Worm (Caenorhabditis elegans): ENCODE data around the gene F46C8.1.

F46C8.1 gene

ce11 chrX:7522595-7522994 is 25.7 kb upstream of the F46C8.1 start:
- TF ChIP-seq flt-1 (GFP tag; IDR thresholded peaks at IDR 0.05) (no peak), ceh-13 (GFP tag; optimal IDR thresholded peaks at IDR 0.05) (no peak), scrt-1 (GFP tag; IDR thresholded peaks at IDR 0.05) (0 out of 2 replicates have a peak, but pooled peaks have one; percentile 40), hmbx-1 (tag; optimal IDR thresholded peaks at IDR 0.05) (no peak), ama-1 (optimal IDR thresholded peaks at IDR 0.05) (no peak), tbx-37 (GFP tag; conservative IDR thresholded peaks at IDR 0.05) (no peak)

ce11 chrX:7523799-7524198 is 24.5 kb upstream of the F46C8.1 start:
- TF ChIP-seq ceh-36 (tag; optimal IDR thresholded peaks at IDR 0.05) (no peak), aly-1 (tag; optimal IDR thresholded peaks at IDR 0.05) (no peak), sea-1 (GFP tag; conservative IDR thresholded peaks at IDR 0.05) (no peak), hmbx-1 (tag; optimal IDR thresholded peaks at IDR 0.05) (no peak), tbx-11 (GFP tag; IDR thresholded peaks at IDR 0.05) (no peak), hmg-4 (GFP tag; optimal IDR thresholded peaks at IDR 0.05) (no peak), flt-1 (GFP tag; IDR thresholded peaks at IDR 0.05) (no peak), tbx-37 (GFP tag; conservative IDR thresholded peaks at IDR 0.05) (no peak), pes-1 (GFP tag; IDR thresholded peaks at IDR 0.05) (no peak), F13C5.2 (tag; optimal IDR thresholded peaks at IDR 0.05) (no peak), tra-4 (tag; optimal IDR thresholded peaks at IDR 0.05) (no peak), scrt-1 (GFP tag; IDR thresholded peaks at IDR 0.05) (no peak), hnd-1 (tag; optimal IDR thresholded peaks at IDR 0.05) (no peak), B0310.2 (tag; optimal IDR thresholded peaks at IDR 0.05) (no peak), ceh-13 (GFP tag; optimal IDR thresholded peaks at IDR 0.05) (no peak), ets-7 (tag; optimal IDR thresholded peaks at IDR 0.05) (no peak), ama-1 (optimal IDR thresholded peaks at IDR 0.05) (no peak)

ce11 chrX:7525271-7525670 is 23.0 kb upstream of the F46C8.1 start, which contains the start of gene F46C8.3:
F46C8.3 (plus strand) TSS chrX:7525571.
- no peak for TF ChIP-seq tbx-11 (GFP tag; IDR thresholded peaks at IDR 0.05)
- TF ChIP-seq flt-1 (GFP tag; IDR thresholded peaks at IDR 0.05): no peak
- TF ChIP-seq ceh-13 (GFP tag; optimal IDR thresholded peaks at IDR 0.05): no peak
- no peak for TF ChIP-seq pes-1 (GFP tag; IDR thresholded peaks at IDR 0.05)
- no peak for TF ChIP-seq scrt-1 (GFP tag; IDR thresholded peaks at IDR 0.05)
- no peak for TF ChIP-seq hmbx-1 (tag; optimal IDR thresholded peaks at IDR 0.05)
- TF ChIP-seq hmg-4 (GFP tag; optimal IDR thresholded peaks at IDR 0.05): no peak
- TF ChIP-seq ceh-36 (tag; optimal IDR thresholded peaks at IDR 0.05): no peak
- TF ChIP-seq tra-4 (tag; optimal IDR thresholded peaks at IDR 0.05): no peak
- no peak for TF ChIP-seq F13C5.2 (tag; optimal IDR thresholded peaks at IDR 0.05)
- no peak for TF ChIP-seq hnd-1 (tag; optimal IDR thresholded peaks at IDR 0.05)
- no peak for TF ChIP-seq ama-1 (optimal IDR thresholded peaks at IDR 0.05)
- no peak for TF ChIP-seq ets-7 (tag; optimal IDR thresholded peaks at IDR 0.05)
- no peak for TF ChIP-seq sea-1 (GFP tag; conservative IDR thresholded peaks at IDR 0.05)
- TF ChIP-seq B0310.2 (tag; optimal IDR thresholded peaks at IDR 0.05): no peak
- TF ChIP-seq aly-1 (tag; optimal IDR thresholded peaks at IDR 0.05): no peak
- TF ChIP-seq tbx-37 (GFP tag; conservative IDR thresholded peaks at IDR 0.05): no peak

- no peak for TF ChIP-seq B0310.2 (tag; optimal IDR thresholded peaks at IDR 0.05)
These were observed 15.6 kb upstream of the F46C8.1 start, which contains the start of gene ceh-14 for ce11 chrX:7532632-7533031. ceh-14 (minus strand) TSS chrX:7532732.

ce11 chrX:7534454-7534853 is 13.8 kb upstream of the F46C8.1 start:
- TF ChIP-seq ceh-13 (GFP tag; optimal IDR thresholded peaks at IDR 0.05) (no peak), hmg-4 (GFP tag; optimal IDR thresholded peaks at IDR 0.05) (no peak), hmbx-1 (tag; optimal IDR thresholded peaks at IDR 0.05) (no peak), tbx-11 (GFP tag; IDR thresholded peaks at IDR 0.05) (no peak), scrt-1 (GFP tag; IDR thresholded peaks at IDR 0.05) (no peak), ets-7 (tag; optimal IDR thresholded peaks at IDR 0.05) (no peak), pes-1 (GFP tag; IDR thresholded peaks at IDR 0.05) (no peak), sea-1 (GFP tag; conservative IDR thresholded peaks at IDR 0.05) (no peak), flt-1 (GFP tag; IDR thresholded peaks at IDR 0.05) (no peak), ceh-36 (tag; optimal IDR thresholded peaks at IDR 0.05) (no peak), B0310.2 (tag; optimal IDR thresholded peaks at IDR 0.05) (no peak)

ce11 chrX:7536869-7537268 is 11.4 kb upstream of the F46C8.1 start:
- TF ChIP-seq tbx-37 (GFP tag; conservative IDR thresholded peaks at IDR 0.05): no peak
- TF ChIP-seq ama-1 (optimal IDR thresholded peaks at IDR 0.05): no peak
- TF ChIP-seq B0310.2 (tag; optimal IDR thresholded peaks at IDR 0.05): no peak
- no peak for TF ChIP-seq flt-1 (GFP tag; IDR thresholded peaks at IDR 0.05)
- TF ChIP-seq tbx-11 (GFP tag; IDR thresholded peaks at IDR 0.05): no peak
- TF ChIP-seq F13C5.2 (tag; optimal IDR thresholded peaks at IDR 0.05): no peak
- TF ChIP-seq aly-1 (tag; optimal IDR thresholded peaks at IDR 0.05): no peak
- no peak for TF ChIP-seq ceh-36 (tag; optimal IDR thresholded peaks at IDR 0.05)
- TF ChIP-seq pes-1 (GFP tag; IDR thresholded peaks at IDR 0.05): no peak
- TF ChIP-seq scrt-1 (GFP tag; IDR thresholded peaks at IDR 0.05): no peak
- no peak for TF ChIP-seq hmg-4 (GFP tag; optimal IDR thresholded peaks at IDR 0.05)
- no peak for TF ChIP-seq hnd-1 (tag; optimal IDR thresholded peaks at IDR 0.05)
- TF ChIP-seq ceh-13 (GFP tag; optimal IDR thresholded peaks at IDR 0.05): no peak
- TF ChIP-seq ets-7 (tag; optimal IDR thresholded peaks at IDR 0.05): no peak
- TF ChIP-seq sea-1 (GFP tag; conservative IDR thresholded peaks at IDR 0.05): no peak
- TF ChIP-seq tra-4 (tag; optimal IDR thresholded peaks at IDR 0.05): no peak
- TF ChIP-seq hmbx-1 (tag; optimal IDR thresholded peaks at IDR 0.05): no peak

ce11 chrX:7537742-7538268 is 10.5 kb upstream of the F46C8.1 start, which contains the start of gene dpy-7:
dpy-7 (minus strand) TSS chrX:7537792.
- no peak for TF ChIP-seq hnd-1 (tag; optimal IDR thresholded peaks at IDR 0.05)
- no peak for TF ChIP-seq ama-1 (optimal IDR thresholded peaks at IDR 0.05)
- TF ChIP-seq hmg-4 (GFP tag; optimal IDR thresholded peaks at IDR 0.05): no peak
- TF ChIP-seq flt-1 (GFP tag; IDR thresholded peaks at IDR 0.05): no peak
- TF ChIP-seq tbx-11 (GFP tag; IDR thresholded peaks at IDR 0.05): no peak
- no peak for TF ChIP-seq ceh-13 (GFP tag; optimal IDR thresholded peaks at IDR 0.05)
- TF ChIP-seq pes-1 (GFP tag; IDR thresholded peaks at IDR 0.05): no peak
- no peak for TF ChIP-seq scrt-1 (GFP tag; IDR thresholded peaks at IDR 0.05)
- no peak for TF ChIP-seq tbx-37 (GFP tag; conservative IDR thresholded peaks at IDR 0.05)
- no peak for TF ChIP-seq aly-1 (tag; optimal IDR thresholded peaks at IDR 0.05)
- no peak for TF ChIP-seq sea-1 (GFP tag; conservative IDR thresholded peaks at IDR 0.05)
- no peak for TF ChIP-seq F13C5.2 (tag; optimal IDR thresholded peaks at IDR 0.05)
- TF ChIP-seq B0310.2 (tag; optimal IDR thresholded peaks at IDR 0.05): no peak
- TF ChIP-seq hmbx-1 (tag; optimal IDR thresholded peaks at IDR 0.05): no peak
- no peak for TF ChIP-seq ceh-36 (tag; optimal IDR thresholded peaks at IDR 0.05)
- TF ChIP-seq ets-7 (tag; optimal IDR thresholded peaks at IDR 0.05): no peak
- no peak for TF ChIP-seq tra-4 (tag; optimal IDR thresholded peaks at IDR 0.05)
